Worm (Caenorhabditis elegans) whole organism, L4 larva: ENCODE results near the gene sul-1.

ENCODE experiments used
- ceh-82 ChIP-seq: sonication (generic microtip); optimal IDR thresholded peaks from 2 replicates; lab custom pipeline; 2017; ENCODE audit warnings: missing biosample characterization, missing genetic modification characterization
- ces-1 ChIP-seq: fragments of 150-350 bp; sonication (generic microtip); optimal IDR thresholded peaks from 4 replicates; lab custom pipeline; 2014; ENCODE audit warnings: missing biosample characterization, missing genetic modification reagents, missing genetic modification characterization
- dpl-1 ChIP-seq: fragments of 150-350 bp; optimal IDR thresholded peaks from 2 replicates; lab custom pipeline; 2014; ENCODE audit warnings: missing biosample characterization, missing genetic modification reagents, missing genetic modification characterization
- fkh-10 ChIP-seq: fragments of 150-350 bp; optimal IDR thresholded peaks from 2 replicates; lab custom pipeline; 2014; ENCODE audit warnings: missing biosample characterization, missing genetic modification reagents, missing genetic modification characterization
- lin-13 ChIP-seq: fragments of 150-350 bp; optimal IDR thresholded peaks from 2 replicates; lab custom pipeline; 2014; ENCODE audit warnings: missing biosample characterization, missing genetic modification reagents, missing genetic modification characterization
- lin-39 ChIP-seq: fragments of 150-350 bp; optimal IDR thresholded peaks from 2 replicates; lab custom pipeline; 2014; ENCODE audit warnings: missing biosample characterization, missing genetic modification reagents, missing genetic modification characterization
- mdl-1 ChIP-seq, 2 experiments: fragments of 150-350 bp in 1 of 2; sonication (generic microtip) in 1 of 2; optimal IDR thresholded peaks; 2 replicates each; lab custom pipeline; 2014 to 2017; ENCODE audit warnings: missing biosample characterization in 2 of 2, missing genetic modification characterization in 2 of 2
- nhr-77 ChIP-seq: fragments of 150-350 bp; optimal IDR thresholded peaks from 2 replicates; lab custom pipeline; 2014; ENCODE audit warnings: missing biosample characterization, missing genetic modification characterization
- snpc-4 ChIP-seq: fragments of 150-350 bp; optimal IDR thresholded peaks from 2 replicates; lab custom pipeline; 2014; ENCODE audit warnings: missing biosample characterization, missing genetic modification characterization
- unc-39 ChIP-seq: sonication (generic microtip); optimal IDR thresholded peaks from 2 replicates; lab custom pipeline; 2017; ENCODE audit warnings: missing biosample characterization, missing genetic modification characterization
- unc-62 ChIP-seq, 3 experiments: fragments of 150-350 bp in 1 of 3; sonication (generic microtip); optimal IDR thresholded peaks in 2 of 3; peaks in 1 of 3; 1 replicate in 1 of 3; 2 replicates in 2 of 3; lab custom pipeline; 2014 to 2017; ENCODE audit warnings: missing biosample characterization in 3 of 3, missing genetic modification characterization in 3 of 3, missing genetic modification reagents in 3 of 3, missing genotype in 1 of 3
- zfp-2 ChIP-seq: sonication (generic microtip); optimal IDR thresholded peaks from 2 replicates; lab custom pipeline; 2016; ENCODE audit warnings: mild to moderate bottlenecking, missing genetic modification characterization, missing compliant biosample characterization

DNA sequence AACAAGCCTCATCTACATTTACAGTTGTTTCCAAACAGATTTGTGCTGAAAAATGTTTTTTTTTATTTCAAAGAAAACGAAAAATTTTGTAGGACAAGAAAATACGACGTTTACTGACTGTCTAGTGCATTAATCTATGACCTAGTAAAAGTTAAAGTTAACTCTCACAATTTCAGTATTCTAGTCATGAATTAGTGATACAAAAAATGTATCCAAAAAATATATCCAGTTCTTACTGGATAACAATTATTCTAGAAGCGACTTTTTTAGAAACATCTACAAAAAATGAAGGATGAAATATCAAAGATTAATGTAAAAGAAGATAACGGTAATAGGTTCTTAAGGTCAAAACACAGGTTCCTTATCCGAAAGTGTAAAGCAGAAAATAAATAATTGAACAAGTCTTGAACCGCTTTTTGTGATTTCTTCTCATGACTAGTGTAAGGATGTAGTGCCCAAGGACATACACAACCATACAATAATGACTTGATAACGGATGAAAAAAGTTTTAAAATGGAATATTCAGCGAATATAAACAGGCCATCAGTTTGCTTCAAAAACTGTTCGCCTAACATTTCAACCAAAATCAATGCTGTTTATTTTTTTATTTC lies 20.1 kb downstream of the sul-1 start, which contains the start of gene pqn-37:
- TF ChIP-seq unc-39 (tag; lab: Kevin White, UChicago): no peak
- TF ChIP-seq lin-13: no peak
- TF ChIP-seq unc-62 (GFP tag; optimal IDR thresholded peaks at IDR 0.05 in 1 of 2; lab: Kevin White, UChicago): peak in 1 of 2 experiments; percentile 3
- no peak for TF ChIP-seq unc-62 (tag; optimal IDR thresholded peaks at IDR 0.05; lab: Kevin White, UChicago)
- TF ChIP-seq mdl-1 (tag; optimal IDR thresholded peaks at IDR 0.05; lab: Kevin White, UChicago): no peak
- no peak for TF ChIP-seq dpl-1
- TF ChIP-seq lin-39 (tag; lab: Kevin White, UChicago): no peak
- no peak for TF ChIP-seq ces-1 (GFP tag; lab: Kevin White, UChicago)
- TF ChIP-seq fkh-10 (GFP tag; lab: Kevin White, UChicago): no peak
- TF ChIP-seq zfp-2 (tag; lab: Kevin White, UChicago): no peak
- no peak for TF ChIP-seq nhr-77
- no peak for TF ChIP-seq ceh-82 (tag; lab: Kevin White, UChicago)
- no peak for TF ChIP-seq snpc-4
